Fruit fly (Drosophila melanogaster) whole organism, embryonic: ENCODE data around the gene CG13801.

ENCODE experiments used
- BEAF-32 ChIP-seq: fragments of 200-800 bp; sonication (Bioruptor generic); optimal IDR thresholded peaks from 3 replicates; lab custom pipeline; 2017; ENCODE audit warnings: missing biosample characterization, missing genetic modification characterization, mild to moderate bottlenecking, moderate library complexity, missing genetic modification reagents
- BtbVII ChIP-seq: fragments of 200-800 bp; sonication (Bioruptor generic); optimal IDR thresholded peaks from 3 replicates; lab custom pipeline; 2017; ENCODE audit warnings: missing biosample characterization, mild to moderate bottlenecking, missing genetic modification characterization
- CG10979 ChIP-seq: fragments of 200-800 bp; sonication (Bioruptor generic); optimal IDR thresholded peaks from 2 replicates; lab custom pipeline; 2018; ENCODE audit warnings: missing biosample characterization, mild to moderate bottlenecking, missing genetic modification characterization, moderate library complexity
- CG11093 ChIP-seq: fragments of 200-800 bp; sonication (Bioruptor generic); IDR thresholded peaks from 3 replicates; pipeline ENCODE4 v1.3.6; 2022; ENCODE audit warnings: missing biosample characterization, missing genetic modification characterization
- CG11696 ChIP-seq: fragments of 200-800 bp; sonication (Bioruptor generic); IDR thresholded peaks from 2 replicates; pipeline ENCODE4 v1.3.6; 2022; ENCODE audit warnings: missing biosample characterization, missing genetic modification characterization
- CG12942 ChIP-seq: fragments of 200-800 bp; sonication (Bioruptor generic); optimal IDR thresholded peaks from 3 replicates; lab custom pipeline; 2016; ENCODE audit warnings: missing biosample characterization, missing genetic modification characterization
- CG13894 ChIP-seq: fragments of 200-800 bp; sonication (Bioruptor generic); optimal IDR thresholded peaks from 3 replicates; lab custom pipeline; 2018; ENCODE audit warnings: missing biosample characterization, mild to moderate bottlenecking, missing genetic modification characterization, moderate library complexity
- CG14965 ChIP-seq: fragments of 200-800 bp; sonication (Bioruptor generic); optimal IDR thresholded peaks from 2 replicates; lab custom pipeline; 2016; ENCODE audit warnings: missing biosample characterization, missing genetic modification characterization, borderline replicate concordance
- CG1529 ChIP-seq: fragments of 200-800 bp; sonication (Bioruptor generic); optimal IDR thresholded peaks from 3 replicates; lab custom pipeline; 2018; ENCODE audit warnings: missing biosample characterization, missing genetic modification characterization
- CG1602 ChIP-seq: fragments of 200-800 bp; sonication (Bioruptor generic); optimal IDR thresholded peaks from 3 replicates; lab custom pipeline; 2016; ENCODE audit warnings: missing biosample characterization, missing genetic modification characterization
- CG16779 ChIP-seq: fragments of 200-800 bp; sonication (Bioruptor generic); IDR thresholded peaks from 2 replicates; pipeline ENCODE4 v1.3.6; 2022; ENCODE audit warnings: missing biosample characterization, missing genetic modification characterization
- CG17359 ChIP-seq: fragments of 200-800 bp; sonication (Bioruptor generic); optimal IDR thresholded peaks from 3 replicates; lab custom pipeline; 2018; ENCODE audit warnings: missing biosample characterization, mild to moderate bottlenecking, missing genetic modification characterization, moderate library complexity
- CG18011 ChIP-seq: fragments of 200-800 bp; sonication (Bioruptor generic); optimal IDR thresholded peaks from 2 replicates; lab custom pipeline; 2017; ENCODE audit warnings: missing biosample characterization, missing genetic modification characterization, mild to moderate bottlenecking, moderate library complexity, missing genotype
- CG18262 ChIP-seq: fragments of 200-800 bp; optimal IDR thresholded peaks from 3 replicates; lab custom pipeline; 2019; ENCODE audit warnings: missing biosample characterization, mild to moderate bottlenecking, missing genetic modification characterization, moderate library complexity
- CG34376 ChIP-seq: fragments of 200-800 bp; sonication (Bioruptor generic); optimal IDR thresholded peaks from 2 replicates; lab custom pipeline; 2018; ENCODE audit warnings: missing biosample characterization, mild to moderate bottlenecking, missing genetic modification characterization
- CG6765 ChIP-seq: fragments of 200-800 bp; sonication (Bioruptor generic); optimal IDR thresholded peaks from 3 replicates; lab custom pipeline; 2017; ENCODE audit warnings: missing biosample characterization, mild to moderate bottlenecking, missing genetic modification characterization
- CG7745 ChIP-seq: fragments of 200-800 bp; sonication (Bioruptor generic); optimal IDR thresholded peaks from 2 replicates; lab custom pipeline; 2018; ENCODE audit warnings: missing biosample characterization, mild to moderate bottlenecking, missing genetic modification characterization, moderate library complexity
- CG7786 ChIP-seq: fragments of 200-800 bp; sonication (Bioruptor generic); optimal IDR thresholded peaks from 2 replicates; lab custom pipeline; 2016; ENCODE audit warnings: missing biosample characterization, missing genetic modification characterization
- CG7963 ChIP-seq: fragments of 200-800 bp; sonication (Bioruptor generic); IDR thresholded peaks from 3 replicates; pipeline ENCODE4 v1.3.6; 2022; ENCODE audit warnings: missing biosample characterization, missing genetic modification characterization; ENCODE audit not compliant: partially characterized antibody
- CoRest ChIP-seq: fragments of 200-800 bp; sonication (Bioruptor generic); optimal IDR thresholded peaks from 3 replicates; lab custom pipeline; 2018; ENCODE audit warnings: missing biosample characterization, mild to moderate bottlenecking, missing genetic modification characterization, moderate library complexity
- D ChIP-seq, 2 experiments: fragments of 200-800 bp in 1 of 2; fragments of >200 bp in 1 of 2; sonication (Bioruptor generic) in 1 of 2; optimal IDR thresholded peaks; 2 replicates in 1 of 2; 3 replicates in 1 of 2; lab custom pipeline; 2017; ENCODE audit warnings: mild to moderate bottlenecking in 1 of 2, missing biosample characterization in 1 of 2, missing genetic modification characterization in 1 of 2, missing genetic modification reagents in 1 of 2
- Fer1 ChIP-seq: fragments of 200-800 bp; sonication (Bioruptor generic); optimal IDR thresholded peaks from 2 replicates; lab custom pipeline; 2017; ENCODE audit warnings: missing biosample characterization, mild to moderate bottlenecking, missing genetic modification characterization
- Lhr ChIP-seq: fragments of 200-800 bp; sonication (Bioruptor generic); optimal IDR thresholded peaks from 3 replicates; lab custom pipeline; 2017; ENCODE audit warnings: mild to moderate bottlenecking, missing biosample characterization, missing genetic modification reagents, missing genetic modification characterization
- MTF-1 ChIP-seq: fragments of 200-800 bp; sonication (Bioruptor generic); optimal IDR thresholded peaks from 2 replicates; lab custom pipeline; 2018; ENCODE audit warnings: missing biosample characterization, mild to moderate bottlenecking, missing genetic modification characterization, borderline replicate concordance
- Max ChIP-seq: fragments of 200-800 bp; sonication (Bioruptor generic); optimal IDR thresholded peaks from 2 replicates; lab custom pipeline; 2016; ENCODE audit warnings: missing biosample characterization, mild to moderate bottlenecking, missing genetic modification characterization
- PHDP ChIP-seq: fragments of 200-800 bp; sonication (Bioruptor generic); optimal IDR thresholded peaks from 3 replicates; lab custom pipeline; 2018; ENCODE audit warnings: missing biosample characterization, mild to moderate bottlenecking, missing genetic modification characterization, moderate library complexity
- Six4 ChIP-seq: fragments of 200-800 bp; sonication (Bioruptor generic); optimal IDR thresholded peaks from 2 replicates; lab custom pipeline; 2016; ENCODE audit warnings: missing biosample characterization, missing genetic modification characterization
- Sox102F ChIP-seq: fragments of 200-800 bp; sonication (Bioruptor generic); optimal IDR thresholded peaks from 2 replicates; lab custom pipeline; 2018; ENCODE audit warnings: missing biosample characterization, mild to moderate bottlenecking, missing genetic modification characterization, moderate library complexity
- bsh ChIP-seq, 2 experiments: fragments of 200-800 bp; sonication (Bioruptor generic); optimal IDR thresholded peaks; 2 replicates each; lab custom pipeline; 2017 to 2018; ENCODE audit warnings: mild to moderate bottlenecking in 2 of 2, missing biosample characterization in 2 of 2, missing genetic modification characterization in 2 of 2, moderate library complexity in 1 of 2
- cad ChIP-seq: fragments of >200 bp; optimal IDR thresholded peaks from 2 replicates; lab custom pipeline; 2017; ENCODE audit warnings: missing biosample characterization, missing genetic modification characterization
- croc ChIP-seq: fragments of 200-800 bp; sonication (Bioruptor generic); conservative IDR thresholded peaks from 3 replicates; pipeline ENCODE4 v1.3.6; 2022; ENCODE audit warnings: missing biosample characterization, missing genetic modification characterization
- dmrt11E ChIP-seq: fragments of 200-800 bp; sonication (Bioruptor generic); optimal IDR thresholded peaks from 3 replicates; lab custom pipeline; 2018; ENCODE audit warnings: missing biosample characterization, mild to moderate bottlenecking, missing genetic modification characterization, moderate library complexity
- fd64A ChIP-seq: fragments of 200-800 bp; sonication (Bioruptor generic); optimal IDR thresholded peaks from 3 replicates; lab custom pipeline; 2018; ENCODE audit warnings: missing biosample characterization, mild to moderate bottlenecking, missing genetic modification characterization
- ham ChIP-seq: fragments of 200-800 bp; sonication (Bioruptor generic); IDR thresholded peaks from 2 replicates; pipeline ENCODE4 v1.3.6; 2022; ENCODE audit warnings: missing biosample characterization, missing genetic modification characterization
- jigr1 ChIP-seq: fragments of 200-800 bp; sonication (Bioruptor generic); IDR thresholded peaks from 3 replicates; pipeline ENCODE4 v1.3.6; 2022; ENCODE audit warnings: missing biosample characterization, missing genetic modification characterization
- jumu ChIP-seq: fragments of 200-800 bp; sonication (Bioruptor generic); optimal IDR thresholded peaks from 3 replicates; lab custom pipeline; 2016; ENCODE audit warnings: missing biosample characterization, missing genetic modification characterization
- kay ChIP-seq: fragments of 200-800 bp; sonication (Bioruptor generic); optimal IDR thresholded peaks from 2 replicates; lab custom pipeline; 2016; ENCODE audit warnings: missing biosample characterization, missing genetic modification characterization
- ken ChIP-seq: fragments of 200-800 bp; sonication (Bioruptor generic); IDR thresholded peaks from 3 replicates; pipeline ENCODE4 v1.3.6; 2022; ENCODE audit warnings: missing biosample characterization, missing genetic modification characterization
- nerfin-2 ChIP-seq: fragments of 200-800 bp; sonication (Bioruptor generic); IDR thresholded peaks from 2 replicates; pipeline ENCODE4 v1.3.6; 2022; ENCODE audit warnings: missing biosample characterization, missing genetic modification characterization; ENCODE audit not compliant: partially characterized antibody
- onecut ChIP-seq: fragments of 200-800 bp; sonication (Bioruptor generic); IDR thresholded peaks from 2 replicates; pipeline ENCODE4 v1.3.6; 2022; ENCODE audit warnings: missing biosample characterization, missing genetic modification characterization
- pan ChIP-seq, 4 experiments: fragments of >200 bp in 3 of 4; fragments of 200-800 bp in 1 of 4; sonication (Bioruptor generic) in 1 of 4; optimal IDR thresholded peaks in 3 of 4; IDR thresholded peaks in 1 of 4; 2 replicates each; pipeline versions ENCODE4 v1.3.6 to Lab custom; 2017 to 2022; ENCODE audit warnings: missing biosample characterization in 2 of 4, missing genetic modification characterization in 2 of 4, mixed read lengths in 1 of 4
- phol ChIP-seq: fragments of 200-800 bp; sonication (Bioruptor generic); optimal IDR thresholded peaks from 3 replicates; lab custom pipeline; 2018; ENCODE audit warnings: missing biosample characterization, mild to moderate bottlenecking, missing genetic modification characterization, moderate library complexity
- scrt ChIP-seq: fragments of 200-800 bp; sonication (Bioruptor generic); optimal IDR thresholded peaks from 2 replicates; lab custom pipeline; 2018; ENCODE audit warnings: missing biosample characterization, mild to moderate bottlenecking, missing genetic modification characterization, moderate library complexity
- slou ChIP-seq: fragments of 200-800 bp; sonication (Bioruptor generic); optimal IDR thresholded peaks from 3 replicates; lab custom pipeline; 2016; ENCODE audit warnings: missing biosample characterization, missing genetic modification characterization
- sqz ChIP-seq: fragments of 200-800 bp; sonication (Bioruptor generic); optimal IDR thresholded peaks from 3 replicates; lab custom pipeline; 2018; ENCODE audit warnings: missing biosample characterization, mild to moderate bottlenecking, missing genetic modification characterization
- stc ChIP-seq: fragments of 200-800 bp; sonication (Bioruptor generic); IDR thresholded peaks from 2 replicates; pipeline ENCODE4 v1.3.6; 2022; ENCODE audit warnings: missing biosample characterization, missing genetic modification characterization
- usp ChIP-seq: fragments of >200 bp; optimal IDR thresholded peaks from 2 replicates; lab custom pipeline; 2017; ENCODE audit warnings: missing biosample characterization, missing genetic modification characterization
- wdn ChIP-seq: fragments of 200-800 bp; sonication (Bioruptor generic); IDR thresholded peaks from 2 replicates; pipeline ENCODE4 v1.3.6; 2022; ENCODE audit warnings: missing biosample characterization, missing genetic modification characterization

Gene CG13801

dm6 chr3L:2411564-2412080 is 51.3 kb downstream of the CG13801 start (continued):
- TF ChIP-seq CG10979 (tag; lab: Kevin White, UChicago) (no peak), fd64A (no peak), Lhr (GFP tag; lab: Kevin White, UChicago) (no peak), CG7745 (no peak), ham (GFP tag; lab: Robert Waterston, UW) (no peak), CG1602 (GFP tag; lab: Kevin White, UChicago) (no peak), CG18262 (tag; lab: Kevin White, UChicago) (no peak), CG18011 (GFP tag; lab: Kevin White, UChicago) (no peak), jumu (GFP tag; lab: Kevin White, UChicago) (no peak), Fer1 (GFP tag; lab: Kevin White, UChicago) (peak; percentile 77), BEAF-32 (no peak), CG17359 (peak; percentile 51), CG16779 (no peak), PHDP (peak; percentile 54), CG12942 (no peak), stc (GFP tag; lab: Robert Waterston, UW) (peak; percentile 49), cad (GFP tag; lab: Kevin White, UChicago) (no peak), CG11093 (no peak), pan (optimal IDR thresholded peaks at IDR 0.05; lab: Kevin White, UChicago) (no peak), pan (GFP tag; optimal IDR thresholded peaks at IDR 0.05 in 1 of 2, IDR thresholded peaks at IDR 0.05 in 1 of 2) (peak in 1 of 2 experiments; percentile 65), scrt (GFP tag; lab: Kevin White, UChicago) (peak; percentile 38), wdn (GFP tag; lab: Robert Waterston, UW) (0 out of 2 replicates have a peak, but pooled peaks have one; percentile 6), Six4 (GFP tag; lab: Kevin White, UChicago) (no peak), bsh (GFP tag; optimal IDR thresholded peaks at IDR 0.05; lab: Kevin White, UChicago) (peak; percentile 6 to 19), dmrt11E (tag; lab: Kevin White, UChicago) (no peak), Max (GFP tag; lab: Kevin White, UChicago) (no peak), kay (GFP tag; lab: Kevin White, UChicago) (no peak), ken (no peak), Sox102F (peak; percentile 49), onecut (0 out of 2 replicates have a peak, but pooled peaks have one; percentile 12), CG13894 (peak; percentile 39), CG1529 (GFP tag; lab: Kevin White, UChicago) (no peak), nerfin-2 (no peak), CG34376 (peak; percentile 42), BtbVII (peak; percentile 48), slou (GFP tag; lab: Kevin White, UChicago) (no peak), CG14965 (no peak), CG7786 (GFP tag; lab: Kevin White, UChicago) (no peak), croc (GFP tag; lab: Robert Waterston, UW) (no peak), D (optimal IDR thresholded peaks at IDR 0.05; lab: Kevin White, UChicago) (no peak), D (GFP tag; optimal IDR thresholded peaks at IDR 0.05; lab: Kevin White, UChicago) (no peak), usp (GFP tag; lab: Kevin White, UChicago) (no peak), CoRest (tag; lab: Kevin White, UChicago) (peak; percentile 46), CG7963 (GFP tag; lab: Robert Waterston, UW) (no peak), MTF-1 (GFP tag; lab: Kevin White, UChicago) (no peak), CG6765 (GFP tag; lab: Kevin White, UChicago) (peak; percentile 32), phol (peak; percentile 20), sqz (GFP tag; lab: Kevin White, UChicago) (no peak), jigr1 (GFP tag; lab: Robert Waterston, UW) (no peak), CG11696 (GFP tag; lab: Robert Waterston, UW) (0 out of 2 replicates have a peak, but pooled peaks have one; percentile 23)
